Worm (Caenorhabditis elegans): Measurements from ENCODE around the gene gid-7.
A peak's percentile ranks its signal among the peaks of the same experiment; 100 is the strongest.

gid-7 gene

ce11 chrV:3799737-3800136 lies 42.9 kb upstream of the gid-7 start:
- TF ChIP-seq crh-2 (tag; optimal IDR thresholded peaks at IDR 0.05) (no peak), fos-1 (tag; optimal IDR thresholded peaks at IDR 0.05) (no peak), lin-11 (tag; optimal IDR thresholded peaks at IDR 0.05) (no peak), R02D3.7 (tag; optimal IDR thresholded peaks at IDR 0.05) (no peak), sma-3 (GFP tag; optimal IDR thresholded peaks at IDR 0.05) (no peak), unc-62 (GFP tag; optimal IDR thresholded peaks at IDR 0.05) (no peak), peb-1 (tag; optimal IDR thresholded peaks at IDR 0.05) (no peak), unc-55 (GFP tag; optimal IDR thresholded peaks at IDR 0.05) (no peak), mdl-1 (tag; optimal IDR thresholded peaks at IDR 0.05) (no peak)

ce11 chrV:3790424-3790823 lies 33.5 kb upstream of the gid-7 start:
- no peak for TF ChIP-seq skn-1 (tag; optimal IDR thresholded peaks at IDR 0.05)

- TF ChIP-seq gmeb-1 (tag; optimal IDR thresholded peaks at IDR 0.05), result no peak
- TF ChIP-seq Y55F3AM.14 (GFP tag; optimal IDR thresholded peaks at IDR 0.05), result no peak
- no peak for TF ChIP-seq ztf-1 (GFP tag; conservative IDR thresholded peaks at IDR 0.05)
- TF ChIP-seq nhr-237 (tag; optimal IDR thresholded peaks at IDR 0.05), result no peak
- TF ChIP-seq nhr-11 (tag; optimal IDR thresholded peaks at IDR 0.05), result no peak
- no peak for TF ChIP-seq C34F6.9 (tag; optimal IDR thresholded peaks at IDR 0.05)
- no peak for TF ChIP-seq egl-27 (tag; optimal IDR thresholded peaks at IDR 0.05)
- TF ChIP-seq nhr-25 (tag; optimal IDR thresholded peaks at IDR 0.05), result no peak
- no peak for TF ChIP-seq snpc-4 (tag; optimal IDR thresholded peaks at IDR 0.05)
- no peak for TF ChIP-seq nhr-12 (tag; optimal IDR thresholded peaks at IDR 0.05)
- TF ChIP-seq lin-11 (tag; optimal IDR thresholded peaks at IDR 0.05), result no peak
- TF ChIP-seq lin-13 (GFP tag; optimal IDR thresholded peaks at IDR 0.05), result no peak
These were observed 32.9 kb upstream of the gid-7 start, which contains the start of gene R08F11.7 for ce11 chrV:3789770-3790169. TSS of gene R08F11.7 (plus strand) at chrV:3790070.

- no peak for TF ChIP-seq nhr-11 (tag; optimal IDR thresholded peaks at IDR 0.05)
- TF ChIP-seq ama-1 (optimal IDR thresholded peaks at IDR 0.05), result no peak
- TF ChIP-seq unc-55 (GFP tag; optimal IDR thresholded peaks at IDR 0.05), result no peak
- TF ChIP-seq C34F6.9 (tag; optimal IDR thresholded peaks at IDR 0.05), result peak; percentile 21
- no peak for TF ChIP-seq lin-39 (tag; optimal IDR thresholded peaks at IDR 0.05)
- TF ChIP-seq elt-1 (tag; optimal IDR thresholded peaks at IDR 0.05), result no peak
These were observed 31.7 kb upstream of the gid-7 start for ce11 chrV:3788538-3788937.

ce11 chrV:3784167-3784734 lies 27.4 kb upstream of the gid-7 start, which contains the start of gene R08F11.1:
TSS of gene R08F11.1 (minus strand) at chrV:3784217.
- TF ChIP-seq fos-1 (tag; optimal IDR thresholded peaks at IDR 0.05) (peak; percentile 26), lin-13 (GFP tag; optimal IDR thresholded peaks at IDR 0.05) (no peak), gmeb-1 (tag; optimal IDR thresholded peaks at IDR 0.05) (peak; percentile 15)

ce11 chrV:3776946-3777345 lies 20.1 kb upstream of the gid-7 start:
- TF ChIP-seq lin-11 (tag; optimal IDR thresholded peaks at IDR 0.05) (no peak), sem-4 (tag; optimal IDR thresholded peaks at IDR 0.05) (no peak), fos-1 (tag; optimal IDR thresholded peaks at IDR 0.05) (peak; percentile 61), zag-1 (tag; optimal IDR thresholded peaks at IDR 0.05) (no peak), sma-9 (GFP tag; optimal IDR thresholded peaks at IDR 0.05) (peak; percentile 31), sma-9 (tag; optimal IDR thresholded peaks at IDR 0.05) (no peak), gmeb-1 (tag; optimal IDR thresholded peaks at IDR 0.05) (peak; percentile 49), ztf-11 (tag; optimal IDR thresholded peaks at IDR 0.05) (no peak), C34F6.9 (tag; optimal IDR thresholded peaks at IDR 0.05) (no peak), blmp-1 (tag; optimal IDR thresholded peaks at IDR 0.05; ENCODE audit: insufficient read depth) (no peak), nhr-23 (tag; optimal IDR thresholded peaks at IDR 0.05) (no peak), nhr-129 (tag; optimal IDR thresholded peaks at IDR 0.05) (peak; percentile 16), nhr-12 (tag; optimal IDR thresholded peaks at IDR 0.05) (no peak), ztf-4 (tag; optimal IDR thresholded peaks at IDR 0.05) (no peak), mab-5 (tag; optimal IDR thresholded peaks at IDR 0.05) (no peak)

Measured in whole organism, L2 larva.